Worm (Caenorhabditis elegans) whole organism, L2 larva: ENCODE results near the gene nspc-3.

Experiments
- C34F6.9 ChIP-seq: fragments of 150-350 bp; optimal IDR thresholded peaks from 2 replicates; lab custom pipeline; 2014; ENCODE audit warnings: missing biosample characterization, missing genetic modification characterization
- F13H6.1 ChIP-seq: sonication (generic microtip); optimal IDR thresholded peaks from 2 replicates; lab custom pipeline; 2016; ENCODE audit warnings: missing genetic modification characterization, missing compliant biosample characterization
- Y55F3AM.14 ChIP-seq: fragments of 200-800 bp; sonication (Bioruptor generic); optimal IDR thresholded peaks from 2 replicates; lab custom pipeline; 2018; ENCODE audit warnings: mild to moderate bottlenecking, missing genetic modification characterization, missing compliant biosample characterization
- ZK546.5 ChIP-seq: sonication (generic microtip); optimal IDR thresholded peaks from 2 replicates; lab custom pipeline; 2017; ENCODE audit warnings: missing biosample characterization, missing genetic modification characterization
- alr-1 ChIP-seq: fragments of 150-350 bp; optimal IDR thresholded peaks from 2 replicates; lab custom pipeline; 2014; ENCODE audit warnings: missing biosample characterization, missing genetic modification characterization
- aly-2 ChIP-seq: fragments of 150-350 bp; optimal IDR thresholded peaks from 2 replicates; lab custom pipeline; 2014; ENCODE audit warnings: missing biosample characterization, missing genetic modification characterization
- ama-1 ChIP-seq: fragments of 150-350 bp; optimal IDR thresholded peaks from 2 replicates; lab custom pipeline; 2018; ENCODE audit warnings: inconsistent platforms
- blmp-1 ChIP-seq: sonication (generic microtip); optimal IDR thresholded peaks from 2 replicates; lab custom pipeline; 2017; ENCODE audit warnings: missing genetic modification characterization, mild to moderate bottlenecking, missing compliant biosample characterization, antibody characterized with exemption, moderate library complexity; ENCODE audit not compliant: insufficient read depth
- ceh-16 ChIP-seq: fragments of 150-350 bp; optimal IDR thresholded peaks from 2 replicates; lab custom pipeline; 2014; ENCODE audit warnings: missing biosample characterization, missing genetic modification characterization
- crh-2 ChIP-seq: sonication (generic microtip); optimal IDR thresholded peaks from 2 replicates; lab custom pipeline; 2017; ENCODE audit warnings: missing biosample characterization, missing genetic modification characterization
- dmd-4 ChIP-seq: sonication (generic microtip); optimal IDR thresholded peaks from 2 replicates; lab custom pipeline; 2017; ENCODE audit warnings: missing biosample characterization, missing genetic modification characterization
- egl-27 ChIP-seq: sonication (generic microtip); optimal IDR thresholded peaks from 3 replicates; lab custom pipeline; 2017; ENCODE audit warnings: missing biosample characterization, missing genetic modification reagents, missing genetic modification characterization
- elt-1 ChIP-seq: fragments of 150-350 bp; optimal IDR thresholded peaks from 2 replicates; lab custom pipeline; 2014; ENCODE audit warnings: missing biosample characterization, missing genetic modification characterization
- elt-3 ChIP-seq: sonication (generic microtip); optimal IDR thresholded peaks from 2 replicates; lab custom pipeline; 2017; ENCODE audit warnings: missing biosample characterization, missing genetic modification characterization
- fos-1 ChIP-seq: fragments of 150-350 bp; optimal IDR thresholded peaks from 2 replicates; lab custom pipeline; 2014; ENCODE audit warnings: missing biosample characterization, missing genetic modification characterization
- gmeb-1 ChIP-seq: fragments of 150-350 bp; optimal IDR thresholded peaks from 2 replicates; lab custom pipeline; 2014; ENCODE audit warnings: missing biosample characterization, missing genetic modification characterization
- lin-11 ChIP-seq: fragments of 150-350 bp; sonication (generic microtip); optimal IDR thresholded peaks from 2 replicates; lab custom pipeline; 2014; ENCODE audit warnings: missing biosample characterization, missing genetic modification characterization, inconsistent platforms, mixed read lengths
- lin-13 ChIP-seq: fragments of 150-350 bp; optimal IDR thresholded peaks from 2 replicates; lab custom pipeline; 2014; ENCODE audit warnings: missing biosample characterization, missing genetic modification reagents, missing genetic modification characterization
- lin-39 ChIP-seq: fragments of 150-350 bp; optimal IDR thresholded peaks from 2 replicates; lab custom pipeline; 2014; ENCODE audit warnings: missing biosample characterization, missing genetic modification reagents, missing genetic modification characterization
- lsy-2 ChIP-seq, 2 experiments: fragments of 150-350 bp in 1 of 2; sonication (generic microtip) in 1 of 2; optimal IDR thresholded peaks; 2 replicates each; lab custom pipeline; 2014 to 2017; ENCODE audit warnings: missing biosample characterization in 2 of 2, missing genetic modification characterization in 2 of 2
- mab-5 ChIP-seq: fragments of 150-350 bp; optimal IDR thresholded peaks from 2 replicates; lab custom pipeline; 2014; ENCODE audit warnings: missing biosample characterization, missing genetic modification characterization
- mbf-1 ChIP-seq: sonication (generic microtip); optimal IDR thresholded peaks from 2 replicates; lab custom pipeline; 2017; ENCODE audit warnings: missing biosample characterization, missing genetic modification characterization
- mdl-1 ChIP-seq, 2 experiments: fragments of 150-350 bp in 1 of 2; sonication (generic microtip) in 1 of 2; optimal IDR thresholded peaks; 2 replicates each; lab custom pipeline; 2017; ENCODE audit warnings: missing biosample characterization in 2 of 2, missing genetic modification characterization in 2 of 2
- nhr-10 ChIP-seq: sonication (generic microtip); optimal IDR thresholded peaks from 2 replicates; lab custom pipeline; 2017; ENCODE audit warnings: missing biosample characterization, missing genetic modification characterization
- nhr-11 ChIP-seq: fragments of 150-350 bp; optimal IDR thresholded peaks from 2 replicates; lab custom pipeline; 2014; ENCODE audit warnings: missing biosample characterization, missing genetic modification characterization
- nhr-12 ChIP-seq: fragments of 150-350 bp; optimal IDR thresholded peaks from 2 replicates; lab custom pipeline; 2014; ENCODE audit warnings: missing biosample characterization, missing genetic modification characterization
- nhr-129 ChIP-seq: fragments of 150-350 bp; optimal IDR thresholded peaks from 2 replicates; lab custom pipeline; 2014; ENCODE audit warnings: missing biosample characterization, missing genetic modification characterization
- nhr-21 ChIP-seq: fragments of 150-350 bp; optimal IDR thresholded peaks from 2 replicates; lab custom pipeline; 2014; ENCODE audit warnings: missing biosample characterization, missing genetic modification characterization
- nhr-23 ChIP-seq: fragments of 150-350 bp; optimal IDR thresholded peaks from 2 replicates; lab custom pipeline; 2014; ENCODE audit warnings: missing biosample characterization, missing genetic modification reagents, missing genetic modification characterization
- nhr-237 ChIP-seq: fragments of 150-350 bp; optimal IDR thresholded peaks from 2 replicates; lab custom pipeline; 2014; ENCODE audit warnings: missing biosample characterization, missing genetic modification characterization
- nhr-25 ChIP-seq: fragments of 150-350 bp; sonication (generic microtip); optimal IDR thresholded peaks from 3 replicates; lab custom pipeline; 2014; ENCODE audit warnings: missing biosample characterization, missing genetic modification characterization
- nhr-6 ChIP-seq: fragments of 150-350 bp; optimal IDR thresholded peaks from 2 replicates; lab custom pipeline; 2014; ENCODE audit warnings: missing biosample characterization, missing genetic modification characterization
- nhr-77 ChIP-seq: fragments of 150-350 bp; optimal IDR thresholded peaks from 2 replicates; lab custom pipeline; 2014; ENCODE audit warnings: missing biosample characterization, missing genetic modification characterization
- peb-1 ChIP-seq: fragments of 150-350 bp; optimal IDR thresholded peaks from 2 replicates; lab custom pipeline; 2014; ENCODE audit warnings: missing biosample characterization, missing genetic modification characterization
- sem-4 ChIP-seq: fragments of 150-350 bp; optimal IDR thresholded peaks from 2 replicates; lab custom pipeline; 2014; ENCODE audit warnings: missing biosample characterization, missing genetic modification reagents, missing genetic modification characterization
- skn-1 ChIP-seq: sonication (generic microtip); optimal IDR thresholded peaks from 2 replicates; lab custom pipeline; 2017; ENCODE audit warnings: missing biosample characterization, missing genetic modification characterization
- sma-3 ChIP-seq: sonication (generic microtip); optimal IDR thresholded peaks from 2 replicates; lab custom pipeline; 2016; ENCODE audit warnings: missing genetic modification reagents, missing genetic modification characterization, missing compliant biosample characterization
- sma-9 ChIP-seq, 2 experiments: fragments of 150-350 bp in 1 of 2; sonication (generic microtip) in 1 of 2; optimal IDR thresholded peaks; 2 replicates each; lab custom pipeline; 2014 to 2016; ENCODE audit warnings: missing genetic modification characterization in 2 of 2, mild to moderate bottlenecking in 1 of 2, missing biosample characterization in 1 of 2, missing compliant biosample characterization in 1 of 2, missing genetic modification reagents in 1 of 2, moderate library complexity in 1 of 2
- snpc-4 ChIP-seq: fragments of 150-350 bp; optimal IDR thresholded peaks from 2 replicates; lab custom pipeline; 2014; ENCODE audit warnings: missing biosample characterization, missing genetic modification characterization
- unc-39 ChIP-seq: fragments of 150-350 bp; optimal IDR thresholded peaks from 2 replicates; lab custom pipeline; 2014; ENCODE audit warnings: missing biosample characterization, missing genetic modification characterization
- unc-55 ChIP-seq: fragments of 150-350 bp; sonication (generic microtip); optimal IDR thresholded peaks from 3 replicates; lab custom pipeline; 2014; ENCODE audit warnings: missing biosample characterization, missing genetic modification reagents, missing genetic modification characterization
- unc-62 ChIP-seq: fragments of 150-350 bp; optimal IDR thresholded peaks from 2 replicates; lab custom pipeline; 2014; ENCODE audit warnings: missing biosample characterization, missing genetic modification reagents, missing genetic modification characterization
- zag-1 ChIP-seq: fragments of 150-350 bp; optimal IDR thresholded peaks from 2 replicates; lab custom pipeline; 2014; ENCODE audit warnings: missing biosample characterization, missing genetic modification characterization
- ztf-1 ChIP-seq: fragments of 200-800 bp; sonication (Bioruptor generic); conservative IDR thresholded peaks from 2 replicates; pipeline ENCODE4 v1.3.6; 2022; ENCODE audit warnings: missing genetic modification characterization, missing compliant biosample characterization
- ztf-11 ChIP-seq: sonication (generic microtip); optimal IDR thresholded peaks from 2 replicates; lab custom pipeline; 2017; ENCODE audit warnings: missing biosample characterization, missing genetic modification characterization
- ztf-4 ChIP-seq: fragments of 150-350 bp; optimal IDR thresholded peaks from 2 replicates; lab custom pipeline; 2014; ENCODE audit warnings: missing biosample characterization, missing genetic modification characterization

Gene nspc-3

DNA sequence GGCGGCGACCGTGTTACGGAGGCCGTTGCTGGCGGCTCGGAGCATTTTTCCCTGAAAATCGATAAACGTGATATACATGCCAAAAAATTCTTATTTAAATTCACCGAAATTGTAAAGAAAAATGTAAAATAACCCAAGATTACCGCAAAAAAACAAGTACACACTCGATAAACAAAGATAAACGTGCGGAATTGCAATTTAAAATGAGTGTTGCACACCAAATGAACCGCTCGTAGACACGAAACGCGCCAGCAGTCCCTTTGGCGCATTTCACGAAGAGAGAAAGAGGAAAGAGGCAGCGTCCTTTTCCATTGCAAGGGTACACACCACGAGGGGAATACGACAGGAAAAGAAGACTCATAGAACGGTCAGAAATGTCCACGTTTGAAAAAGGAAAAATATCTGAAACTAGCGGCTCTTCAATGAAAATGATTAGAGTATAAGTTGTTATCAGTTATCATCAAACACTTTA lies 9.1 kb downstream of the nspc-3 start, which contains the start of gene sdha-1 (continued):
- no peak for TF ChIP-seq lin-39 (tag; lab: Kevin White, UChicago)
- TF ChIP-seq F13H6.1: peak; percentile 91
- TF ChIP-seq unc-62 (GFP tag; lab: Kevin White, UChicago): no peak
- TF ChIP-seq nhr-6: peak; percentile 90
- TF ChIP-seq nhr-10 (tag; lab: Kevin White, UChicago): peak; percentile 16
- TF ChIP-seq crh-2 (tag; lab: Kevin White, UChicago): peak; percentile 95
- TF ChIP-seq dmd-4 (tag; lab: Kevin White, UChicago): no peak
- peak; percentile 77 for TF ChIP-seq zag-1 (tag; lab: Kevin White, UChicago)

DNA sequence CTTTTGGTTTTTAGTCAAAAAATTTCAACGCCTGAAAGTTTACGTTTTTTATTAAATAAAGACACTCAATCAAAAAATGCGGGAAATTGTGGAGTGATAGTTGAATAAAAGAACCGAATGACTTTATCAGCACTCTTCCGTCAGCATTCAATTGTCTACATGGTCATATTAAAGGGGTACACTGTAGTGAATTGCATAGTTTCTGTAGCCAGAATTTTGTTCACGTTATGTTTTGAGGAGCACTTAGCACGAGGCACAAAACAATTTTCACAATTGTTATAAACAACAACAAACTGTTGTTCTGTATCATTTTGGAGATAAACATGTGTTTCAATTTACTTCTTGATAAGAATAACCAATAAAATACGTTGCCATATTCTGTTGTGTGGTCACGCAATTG lies 12.1 kb downstream of the nspc-3 start, which contains the start of gene D2021.4:
D2021.4 (minus strand) TSS at position 48 of the 400 bp plus-strand sequence.
- TF ChIP-seq dmd-4 (tag; lab: Kevin White, UChicago): no peak
- no peak for TF ChIP-seq sma-3 (GFP tag; lab: Kevin White, UChicago)
- peak; percentile 34 for TF ChIP-seq fos-1 (tag; lab: Kevin White, UChicago)
- TF ChIP-seq F13H6.1: peak; percentile 46
- TF ChIP-seq nhr-77 (tag; lab: Kevin White, UChicago): no peak
- TF ChIP-seq gmeb-1: no peak
- peak; percentile 24 for TF ChIP-seq sma-9 (GFP tag; optimal IDR thresholded peaks at IDR 0.05; lab: Kevin White, UChicago)
- TF ChIP-seq sma-9 (tag; optimal IDR thresholded peaks at IDR 0.05; lab: Kevin White, UChicago): no peak
- no peak for TF ChIP-seq nhr-23 (tag; lab: Kevin White, UChicago)
- no peak for TF ChIP-seq unc-39 (tag; lab: Kevin White, UChicago)
- peak; percentile 52 for TF ChIP-seq crh-2 (tag; lab: Kevin White, UChicago)
- TF ChIP-seq, all 48 proteins: peak for 4

DNA sequence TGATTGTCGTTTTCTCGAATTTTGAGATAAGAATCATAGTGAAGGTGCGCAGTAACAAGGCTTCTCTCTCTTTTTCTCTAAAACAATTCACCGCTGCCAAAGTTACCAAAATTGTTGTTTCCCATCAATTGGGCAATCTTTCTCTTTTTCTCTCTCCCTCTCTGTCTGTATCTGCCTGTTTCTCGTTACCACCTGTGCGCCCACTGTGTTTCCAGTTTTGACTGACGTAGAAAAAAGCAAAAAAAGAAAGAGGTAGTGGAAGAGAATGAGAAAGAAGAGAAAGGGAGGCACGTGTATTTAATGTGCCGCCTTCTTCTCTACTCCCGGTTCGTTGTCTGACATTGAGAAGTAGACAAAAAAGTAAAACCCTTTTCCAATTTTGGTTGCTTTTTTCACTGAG lies 13.2 kb downstream of the nspc-3 start:
- no peak for TF ChIP-seq nhr-11
- TF ChIP-seq ceh-16 (tag; lab: Kevin White, UChicago): peak; percentile 77
- TF ChIP-seq F13H6.1: peak; percentile 64
- TF ChIP-seq nhr-6: peak; percentile 73
- TF ChIP-seq skn-1 (tag; lab: Kevin White, UChicago): no peak
- no peak for TF ChIP-seq unc-55
- TF ChIP-seq mab-5 (tag; lab: Kevin White, UChicago): no peak
- TF ChIP-seq sma-9 (GFP tag; optimal IDR thresholded peaks at IDR 0.05; lab: Kevin White, UChicago): peak; percentile 82
- TF ChIP-seq sma-9 (tag; optimal IDR thresholded peaks at IDR 0.05; lab: Kevin White, UChicago): no peak
- TF ChIP-seq aly-2 (tag; lab: Kevin White, UChicago): no peak
- peak; percentile 68 for TF ChIP-seq C34F6.9 (tag; lab: Kevin White, UChicago)
- TF ChIP-seq unc-62 (GFP tag; lab: Kevin White, UChicago): no peak
- TF ChIP-seq ztf-11: no peak
- peak; percentile 66 for TF ChIP-seq nhr-21 (tag; lab: Kevin White, UChicago)
- no peak for TF ChIP-seq nhr-12 (tag; lab: Kevin White, UChicago)
- TF ChIP-seq ztf-4 (tag; lab: Kevin White, UChicago): no peak
- TF ChIP-seq fos-1 (tag; lab: Kevin White, UChicago): peak; percentile 66
- TF ChIP-seq nhr-237 (tag; lab: Kevin White, UChicago): no peak
- TF ChIP-seq mbf-1: no peak
- TF ChIP-seq snpc-4: no peak
- peak; percentile 94 for TF ChIP-seq blmp-1 (tag; lab: Kevin White, UChicago)
- no peak for TF ChIP-seq unc-39 (tag; lab: Kevin White, UChicago)
- no peak for TF ChIP-seq nhr-77 (tag; lab: Kevin White, UChicago)
- TF ChIP-seq sem-4 (tag; lab: Kevin White, UChicago): peak; percentile 41
- TF ChIP-seq ztf-1 (GFP tag; lab: Robert Waterston, UW): no peak
- TF ChIP-seq ZK546.5 (tag; lab: Kevin White, UChicago): no peak
- no peak for TF ChIP-seq zag-1 (tag; lab: Kevin White, UChicago)
- peak; percentile 72 for TF ChIP-seq nhr-129
- no peak for TF ChIP-seq lin-39 (tag; lab: Kevin White, UChicago)
- TF ChIP-seq lin-13 (GFP tag; lab: Kevin White, UChicago): peak; percentile 41
- peak; percentile 95 for TF ChIP-seq nhr-25
- TF ChIP-seq elt-1: no peak
- no peak for TF ChIP-seq alr-1 (tag; lab: Kevin White, UChicago)
- TF ChIP-seq elt-3: no peak
- TF ChIP-seq lsy-2 (tag; optimal IDR thresholded peaks at IDR 0.05; lab: Kevin White, UChicago): peak in 1 of 2 experiments; percentile 40
- peak; percentile 49 to 88 for TF ChIP-seq mdl-1 (tag; optimal IDR thresholded peaks at IDR 0.05; lab: Kevin White, UChicago)
- TF ChIP-seq Y55F3AM.14 (GFP tag; lab: Kevin White, UChicago): no peak
- TF ChIP-seq egl-27 (tag; lab: Kevin White, UChicago): peak; percentile 40
- TF ChIP-seq dmd-4 (tag; lab: Kevin White, UChicago): no peak
- peak; percentile 70 for TF ChIP-seq sma-3 (GFP tag; lab: Kevin White, UChicago)
- no peak for TF ChIP-seq lin-11 (tag; lab: Kevin White, UChicago)
- TF ChIP-seq ama-1: no peak
- peak; percentile 47 for TF ChIP-seq gmeb-1
- TF ChIP-seq nhr-10 (tag; lab: Kevin White, UChicago): no peak
- no peak for TF ChIP-seq nhr-23 (tag; lab: Kevin White, UChicago)
- TF ChIP-seq crh-2 (tag; lab: Kevin White, UChicago): peak; percentile 80
- TF ChIP-seq peb-1: no peak
